Fruit fly (Drosophila melanogaster): Measurements from ENCODE around the gene Ppox.
A peak's percentile ranks its signal among the peaks of the same experiment; 100 is the strongest.

Ppox gene

DNA sequence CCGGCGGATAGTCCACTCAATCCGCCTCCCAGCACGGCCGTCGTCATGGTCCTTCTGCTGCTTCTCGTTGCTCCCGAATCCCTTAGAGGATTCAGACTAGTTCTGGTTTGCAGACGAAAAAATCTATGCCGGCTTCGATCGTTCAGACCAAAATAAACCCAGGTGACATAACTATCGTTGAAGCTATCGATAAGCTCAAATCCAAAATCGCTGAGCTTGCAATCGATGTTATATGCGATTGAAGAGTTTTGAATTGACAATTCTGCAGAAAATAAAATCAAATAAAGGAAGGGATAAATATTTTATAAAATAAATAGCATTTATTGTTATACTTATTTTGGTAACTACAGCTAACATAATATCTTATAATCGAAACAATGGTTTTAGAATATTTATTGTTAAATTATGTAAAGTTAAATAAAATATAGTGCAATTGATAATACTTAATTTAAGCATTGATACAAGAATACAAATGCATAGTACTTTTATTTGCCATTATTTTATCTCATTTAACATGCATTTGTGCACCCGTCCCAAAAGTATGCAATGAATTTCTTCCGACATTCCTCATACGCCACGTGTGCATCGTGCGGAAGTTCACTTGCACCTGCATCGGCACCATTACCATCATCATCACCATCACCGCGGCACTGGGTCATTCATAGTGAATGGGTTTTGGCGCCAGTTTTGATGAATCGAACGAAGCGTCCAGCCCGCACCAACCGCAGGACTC is at the start of gene Ppox:
Ppox (minus strand) TSS at position 173 of the 733 bp plus-strand sequence.
- TF ChIP-seq CG14711 (tag; optimal IDR thresholded peaks at IDR 0.05) (peak; percentile 7), pad (GFP tag; optimal IDR thresholded peaks at IDR 0.05) (no peak), CG5204 (GFP tag; optimal IDR thresholded peaks at IDR 0.05) (no peak), tj (GFP tag; optimal IDR thresholded peaks at IDR 0.05) (peak; percentile 97), Mnt (GFP tag; optimal IDR thresholded peaks at IDR 0.05) (peak; percentile 32)

DNA sequence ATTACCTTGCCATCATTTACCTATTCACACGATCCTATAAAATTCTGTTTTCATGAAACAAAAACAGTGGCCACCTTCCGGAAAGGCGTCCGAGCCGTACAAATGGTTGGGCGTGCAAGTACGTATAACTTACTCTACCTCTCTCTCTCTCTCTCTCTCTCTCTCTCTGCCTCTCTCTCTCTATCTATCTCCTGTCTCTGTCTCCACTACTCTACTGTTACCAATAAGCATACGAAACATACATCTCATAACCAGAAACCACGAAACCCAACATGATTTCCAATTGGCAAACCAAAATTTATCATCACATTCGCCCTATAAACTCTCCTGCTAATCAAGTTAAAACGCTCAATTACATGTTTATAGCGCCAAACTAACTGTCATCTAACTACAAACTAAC is 37.7 kb upstream of the Ppox start:
- TF ChIP-seq kay (GFP tag; ENCODE audit: borderline replicate concordance), result no peak
- no peak for TF ChIP-seq tj (GFP tag; optimal IDR thresholded peaks at IDR 0.05)
- TF ChIP-seq toe (GFP tag; optimal IDR thresholded peaks at IDR 0.05), result no peak
- no peak for TF ChIP-seq Clk (GFP tag; optimal IDR thresholded peaks at IDR 0.05)
- no peak for TF ChIP-seq Crg-1 (GFP tag; optimal IDR thresholded peaks at IDR 0.05)
- no peak for TF ChIP-seq CG1620 (GFP tag; optimal IDR thresholded peaks at IDR 0.05)
- no peak for TF ChIP-seq ovo (GFP tag; optimal IDR thresholded peaks at IDR 0.05)
- TF ChIP-seq CG5204 (GFP tag; optimal IDR thresholded peaks at IDR 0.05), result no peak
- no peak for TF ChIP-seq CG11617 (GFP tag; optimal IDR thresholded peaks at IDR 0.05)
- TF ChIP-seq bab1 (GFP tag; optimal IDR thresholded peaks at IDR 0.05), result no peak
- TF ChIP-seq CG7045 (GFP tag; optimal IDR thresholded peaks at IDR 0.05), result no peak

DNA sequence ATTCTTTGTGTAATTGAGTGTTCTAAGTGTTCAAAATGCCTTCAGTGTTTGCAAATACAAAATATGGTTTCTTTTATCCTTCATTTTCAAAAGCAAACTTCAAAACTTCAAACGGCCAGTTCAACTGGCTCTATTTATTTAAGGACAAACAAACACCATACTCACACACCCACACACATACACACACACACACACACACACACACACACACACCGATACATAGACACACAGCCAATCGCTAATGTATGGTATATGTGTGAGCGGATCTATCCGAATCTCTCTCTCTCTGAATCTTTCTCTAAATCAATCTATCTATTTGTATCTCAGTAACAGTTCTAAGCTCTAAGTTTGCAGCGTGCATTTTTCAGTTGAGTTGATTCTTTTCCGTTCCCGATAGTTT is 31.2 kb upstream of the Ppox start:
- TF ChIP-seq cic (GFP tag; optimal IDR thresholded peaks at IDR 0.05), result no peak
- no peak for TF ChIP-seq Hr96 (GFP tag; optimal IDR thresholded peaks at IDR 0.05)
- TF ChIP-seq CG5204 (GFP tag; optimal IDR thresholded peaks at IDR 0.05), result no peak
- TF ChIP-seq Clk (GFP tag; optimal IDR thresholded peaks at IDR 0.05), result no peak
- TF ChIP-seq CG14711 (tag; optimal IDR thresholded peaks at IDR 0.05), result no peak
- no peak for TF ChIP-seq CG33017 (tag; optimal IDR thresholded peaks at IDR 0.05)

DNA sequence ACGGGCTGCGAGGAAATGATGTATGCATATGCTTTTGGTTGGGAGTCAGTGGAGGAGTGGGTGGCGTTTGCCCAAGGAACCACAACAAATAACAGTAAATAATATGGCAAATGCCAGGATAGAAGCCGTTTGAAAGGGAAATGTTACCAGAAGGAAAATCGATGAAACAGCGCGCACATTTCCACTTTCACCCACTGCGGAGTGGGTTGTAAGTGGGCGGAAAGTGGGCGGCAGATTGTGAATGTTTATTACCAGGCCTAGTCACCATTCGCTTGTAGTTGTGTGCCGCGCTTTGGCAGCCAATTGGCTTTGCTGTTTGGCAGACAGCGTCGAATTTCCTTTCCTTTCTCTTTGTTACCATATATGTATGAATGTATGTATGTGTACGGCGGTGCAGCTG is 10.0 kb upstream of the Ppox start:
- no peak for TF ChIP-seq cic (GFP tag; optimal IDR thresholded peaks at IDR 0.05)
- TF ChIP-seq Clk (GFP tag; optimal IDR thresholded peaks at IDR 0.05), result no peak
- no peak for TF ChIP-seq CG7101 (tag; optimal IDR thresholded peaks at IDR 0.05)
- no peak for TF ChIP-seq bab1 (GFP tag; optimal IDR thresholded peaks at IDR 0.05)
- TF ChIP-seq CG33017 (tag; optimal IDR thresholded peaks at IDR 0.05), result no peak
- TF ChIP-seq kay (GFP tag; ENCODE audit: borderline replicate concordance), result no peak
- no peak for TF ChIP-seq CG11617 (GFP tag; optimal IDR thresholded peaks at IDR 0.05)
- TF ChIP-seq tj (GFP tag; optimal IDR thresholded peaks at IDR 0.05), result no peak
- no peak for TF ChIP-seq ovo (GFP tag; optimal IDR thresholded peaks at IDR 0.05)
- TF ChIP-seq cnc (optimal IDR thresholded peaks at IDR 0.05), result no peak
- no peak for TF ChIP-seq CG14711 (tag; optimal IDR thresholded peaks at IDR 0.05)
- no peak for TF ChIP-seq Mnt (GFP tag; optimal IDR thresholded peaks at IDR 0.05)
- no peak for TF ChIP-seq Crg-1 (GFP tag; optimal IDR thresholded peaks at IDR 0.05)
- TF ChIP-seq CG7045 (GFP tag; optimal IDR thresholded peaks at IDR 0.05), result no peak
- TF ChIP-seq CG1620 (GFP tag; optimal IDR thresholded peaks at IDR 0.05), result no peak
- TF ChIP-seq Hr96 (GFP tag; optimal IDR thresholded peaks at IDR 0.05), result no peak
- no peak for TF ChIP-seq CG12768 (GFP tag; optimal IDR thresholded peaks at IDR 0.05)
- TF ChIP-seq CG5204 (GFP tag; optimal IDR thresholded peaks at IDR 0.05), result no peak
- no peak for TF ChIP-seq pad (GFP tag; optimal IDR thresholded peaks at IDR 0.05)
- TF ChIP-seq toe (GFP tag; optimal IDR thresholded peaks at IDR 0.05), result no peak

DNA sequence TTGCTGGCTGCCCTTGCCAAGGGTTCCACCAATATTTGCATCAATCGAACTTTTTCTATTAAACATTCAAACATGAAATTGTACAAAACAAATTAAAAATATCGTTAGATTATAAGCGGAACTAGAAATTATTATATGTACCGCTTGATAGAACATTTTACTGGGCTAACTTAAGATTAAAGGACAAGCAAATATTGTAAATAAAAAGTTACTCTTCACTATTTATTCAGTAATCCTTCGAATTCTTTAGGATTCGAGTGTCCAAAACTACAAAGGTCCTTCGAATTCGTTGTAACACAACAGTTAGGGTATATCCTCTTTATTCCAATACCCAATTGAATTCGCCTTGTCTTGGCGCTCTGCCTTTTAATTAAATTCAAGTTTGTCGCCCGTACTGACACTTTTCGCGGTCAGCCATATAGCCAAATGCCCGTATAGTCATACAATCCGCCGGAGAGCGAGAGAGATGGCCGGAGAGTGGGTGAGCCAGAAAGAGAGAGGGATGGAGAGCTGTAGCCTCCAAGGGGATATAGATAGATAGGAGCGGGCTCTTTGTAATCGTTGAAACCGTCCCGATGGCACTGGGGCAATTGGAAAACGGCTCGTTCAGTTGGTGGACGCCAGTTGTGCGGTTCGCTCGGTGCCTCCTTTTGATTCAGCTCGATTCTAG is 6.0 kb upstream of the Ppox start:
- TF ChIP-seq toe (GFP tag; optimal IDR thresholded peaks at IDR 0.05), result no peak
- no peak for TF ChIP-seq CG1620 (GFP tag; optimal IDR thresholded peaks at IDR 0.05)
- TF ChIP-seq pad (GFP tag; optimal IDR thresholded peaks at IDR 0.05), result no peak
- no peak for TF ChIP-seq kay (GFP tag; ENCODE audit: borderline replicate concordance)
- TF ChIP-seq cnc (optimal IDR thresholded peaks at IDR 0.05), result no peak

DNA sequence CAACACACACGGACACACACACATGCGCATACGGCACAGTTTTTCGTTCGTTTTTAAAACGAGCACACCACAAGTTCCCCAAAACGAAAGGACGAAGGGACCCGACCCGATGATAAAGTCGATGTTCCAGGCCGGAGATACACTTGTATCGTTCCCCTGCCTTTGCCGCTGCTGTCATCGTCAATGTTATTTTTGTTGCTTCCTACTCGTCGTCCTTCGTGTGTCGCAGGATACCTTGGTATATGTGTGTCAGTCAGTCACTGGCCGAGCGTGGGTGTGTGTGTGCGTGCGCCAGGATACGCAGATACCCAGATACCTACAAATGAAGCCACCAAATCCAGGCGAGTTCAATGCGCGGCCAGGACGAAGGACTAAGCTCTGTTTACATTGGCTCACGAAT is 1.4 kb upstream of the Ppox start:
- no peak for TF ChIP-seq CG7101 (tag; optimal IDR thresholded peaks at IDR 0.05)
- TF ChIP-seq bab1 (GFP tag; optimal IDR thresholded peaks at IDR 0.05), result no peak
- TF ChIP-seq CG33017 (tag; optimal IDR thresholded peaks at IDR 0.05), result no peak
- TF ChIP-seq CG5204 (GFP tag; optimal IDR thresholded peaks at IDR 0.05), result no peak
- no peak for TF ChIP-seq CG12768 (GFP tag; optimal IDR thresholded peaks at IDR 0.05)
- TF ChIP-seq Clk (GFP tag; optimal IDR thresholded peaks at IDR 0.05), result no peak
- no peak for TF ChIP-seq pad (GFP tag; optimal IDR thresholded peaks at IDR 0.05)
- TF ChIP-seq tj (GFP tag; optimal IDR thresholded peaks at IDR 0.05), result no peak
- TF ChIP-seq CG11617 (GFP tag; optimal IDR thresholded peaks at IDR 0.05), result no peak

DNA sequence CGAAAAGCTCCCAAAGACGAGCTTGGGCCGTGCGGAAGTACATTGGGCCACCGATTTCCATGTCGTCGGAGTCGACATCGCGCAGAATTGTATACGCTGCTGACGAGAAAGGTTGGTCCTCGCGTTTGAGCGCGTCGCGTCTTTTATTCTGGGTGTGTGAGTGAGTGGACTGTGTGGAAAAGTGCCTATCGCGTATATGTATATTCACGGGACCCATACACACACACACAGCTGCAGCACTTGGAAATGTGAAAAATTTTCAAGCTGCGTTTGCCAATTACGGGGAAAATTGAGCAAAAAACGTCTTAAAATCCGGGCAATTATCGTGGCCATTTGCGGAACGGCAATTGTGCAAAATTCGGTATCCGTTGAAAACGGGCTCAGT is 753 bp upstream of the Ppox start, which contains the start of gene slo:
slo (plus strand) TSS at position 80 of the 385 bp plus-strand sequence.
- TF ChIP-seq ovo (GFP tag; optimal IDR thresholded peaks at IDR 0.05) (no peak), kay (GFP tag; ENCODE audit: borderline replicate concordance) (no peak), bab1 (GFP tag; optimal IDR thresholded peaks at IDR 0.05) (no peak), Crg-1 (GFP tag; optimal IDR thresholded peaks at IDR 0.05) (no peak), CG7045 (GFP tag; optimal IDR thresholded peaks at IDR 0.05) (no peak), cic (GFP tag; optimal IDR thresholded peaks at IDR 0.05) (no peak), pad (GFP tag; optimal IDR thresholded peaks at IDR 0.05) (no peak), CG14711 (tag; optimal IDR thresholded peaks at IDR 0.05) (no peak)

All from whole organism, adult.